Fruit fly (Drosophila melanogaster): ENCODE data around the gene PIG-U.

dm6 chr2L:8485562-8485961 is 29.3 kb upstream of the PIG-U start:
- TF ChIP-seq usp (GFP tag; optimal IDR thresholded peaks at IDR 0.05) (no peak), CG8478 (optimal IDR thresholded peaks at IDR 0.05) (no peak), pan (optimal IDR thresholded peaks at IDR 0.05) (no peak), psq (optimal IDR thresholded peaks at IDR 0.05) (no peak)
